Fruit fly (Drosophila melanogaster) whole organism, adult: Measurements from ENCODE around the gene CG6688.

Source experiments
- CG11617 ChIP-seq: fragments of 200-800 bp; sonication (Bioruptor generic); optimal IDR thresholded peaks from 2 replicates; lab custom pipeline; 2017; ENCODE audit warnings: mild to moderate bottlenecking, missing biosample characterization, missing genetic modification reagents, missing genetic modification characterization
- CG1620 ChIP-seq: fragments of 200-800 bp; sonication (Bioruptor generic); optimal IDR thresholded peaks from 2 replicates; lab custom pipeline; 2016; ENCODE audit warnings: missing biosample characterization, missing genetic modification characterization
- CG33017 ChIP-seq: fragments of 200-800 bp; sonication (Bioruptor generic); optimal IDR thresholded peaks from 2 replicates; lab custom pipeline; 2018; ENCODE audit warnings: missing biosample characterization, mild to moderate bottlenecking, missing genetic modification characterization, moderate library complexity
- CG5204 ChIP-seq: fragments of 200-800 bp; sonication (Bioruptor generic); optimal IDR thresholded peaks from 2 replicates; lab custom pipeline; 2016; ENCODE audit warnings: missing biosample characterization, missing genetic modification characterization
- CG7045 ChIP-seq: fragments of 200-800 bp; sonication (Bioruptor generic); optimal IDR thresholded peaks from 2 replicates; lab custom pipeline; 2017; ENCODE audit warnings: missing biosample characterization, mild to moderate bottlenecking, missing genetic modification characterization
- CG7101 ChIP-seq: fragments of 200-800 bp; sonication (Bioruptor generic); optimal IDR thresholded peaks from 2 replicates; lab custom pipeline; 2018; ENCODE audit warnings: missing biosample characterization, mild to moderate bottlenecking, missing genetic modification characterization, moderate library complexity
- Hr96 ChIP-seq: fragments of 200-800 bp; sonication (Bioruptor generic); optimal IDR thresholded peaks from 2 replicates; lab custom pipeline; 2016; ENCODE audit warnings: missing biosample characterization, missing genetic modification characterization
- bab1 ChIP-seq: fragments of 200-800 bp; sonication (Bioruptor generic); optimal IDR thresholded peaks from 3 replicates; lab custom pipeline; 2019; ENCODE audit warnings: missing biosample characterization, mild to moderate bottlenecking, missing genetic modification characterization, moderate library complexity
- cic ChIP-seq: fragments of 200-800 bp; sonication (Bioruptor generic); optimal IDR thresholded peaks from 2 replicates; lab custom pipeline; 2017; ENCODE audit warnings: missing biosample characterization, mild to moderate bottlenecking, missing genetic modification characterization, moderate library complexity
- kay ChIP-seq: fragments of 200-800 bp; sonication (Bioruptor generic); peaks from one replicate; lab custom pipeline; 2016; ENCODE audit warnings: missing biosample characterization, missing genetic modification characterization, borderline replicate concordance
- ovo ChIP-seq: fragments of 200-800 bp; sonication (Bioruptor generic); optimal IDR thresholded peaks from 2 replicates; lab custom pipeline; 2016; ENCODE audit warnings: missing biosample characterization, missing genetic modification characterization

DNA sequence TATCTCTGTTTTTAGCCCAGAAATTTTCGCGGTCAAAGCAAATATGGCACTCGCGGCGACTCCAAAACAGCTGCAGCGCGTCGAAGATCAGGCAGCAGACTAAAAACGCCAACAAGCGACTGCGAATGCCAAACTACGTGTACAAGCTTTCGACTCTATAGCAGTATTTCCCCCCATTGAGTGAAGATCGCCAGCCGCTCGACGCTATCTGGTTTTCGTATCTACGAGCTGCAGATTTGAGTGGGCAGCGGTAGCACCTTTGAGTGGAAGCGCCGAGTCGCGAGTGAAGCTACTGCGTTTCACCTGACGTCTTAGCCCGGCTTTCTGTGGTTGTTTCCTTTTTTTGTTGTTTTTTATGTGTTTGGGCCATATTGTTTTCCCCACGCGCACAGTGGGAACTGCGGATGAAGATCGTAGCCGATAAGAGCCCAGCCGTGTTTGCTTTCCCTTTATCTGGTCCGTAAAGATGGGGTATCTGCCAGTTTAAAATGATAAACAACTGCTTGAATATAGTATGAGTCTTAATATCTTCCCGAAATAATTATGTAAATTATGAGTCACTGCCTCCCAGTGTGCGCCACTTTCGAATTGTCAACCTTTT lies 36.0 kb downstream of the CG6688 start, which contains the start of gene CG17121:
- TF ChIP-seq ovo (GFP tag; lab: Kevin White, UChicago): no peak
- no peak for TF ChIP-seq kay (GFP tag; lab: Kevin White, UChicago)
- TF ChIP-seq CG11617: no peak
- TF ChIP-seq cic: peak; percentile 70
- no peak for TF ChIP-seq CG33017
- no peak for TF ChIP-seq CG1620 (GFP tag; lab: Kevin White, UChicago)
- TF ChIP-seq Hr96 (GFP tag; lab: Kevin White, UChicago): no peak
- no peak for TF ChIP-seq CG7101 (tag; lab: Kevin White, UChicago)
- TF ChIP-seq CG5204: no peak
- TF ChIP-seq CG7045 (GFP tag; lab: Kevin White, UChicago): no peak
- no peak for TF ChIP-seq bab1 (GFP tag; lab: Kevin White, UChicago)
